Worm (Caenorhabditis elegans): ENCODE measurements around the gene F57E7.2.

The F57E7.2 gene

ce11 chrV:16483681-16484080 is 737 bp upstream of the F57E7.2 start, which contains the start of gene srh-139:
Gene srh-139, plus strand, starts transcription at chrV:16483981.
- TF ChIP-seq blmp-1 (tag; optimal IDR thresholded peaks at IDR 0.05) (no peak), nhr-76 (tag; optimal IDR thresholded peaks at IDR 0.05) (no peak), mef-2 (tag; optimal IDR thresholded peaks at IDR 0.05) (no peak), unc-62 (GFP tag; optimal IDR thresholded peaks at IDR 0.05) (no peak), snu-23 (GFP tag; optimal IDR thresholded peaks at IDR 0.05) (no peak), nhr-77 (tag; optimal IDR thresholded peaks at IDR 0.05) (no peak), F16B12.6 (tag; optimal IDR thresholded peaks at IDR 0.05) (no peak), lin-14 (GFP tag; optimal IDR thresholded peaks at IDR 0.05) (no peak), mdl-1 (tag; optimal IDR thresholded peaks at IDR 0.05) (no peak), pag-3 (tag; optimal IDR thresholded peaks at IDR 0.05; ENCODE audit: borderline replicate concordance, insufficient read depth) (no peak), alr-1 (tag; optimal IDR thresholded peaks at IDR 0.05; ENCODE audit: borderline replicate concordance) (no peak), lin-13 (GFP tag; optimal IDR thresholded peaks at IDR 0.05) (no peak), isw-1 (GFP tag; IDR thresholded peaks at IDR 0.05) (no peak), jun-1 (tag; optimal IDR thresholded peaks at IDR 0.05) (no peak), egl-27 (tag; optimal IDR thresholded peaks at IDR 0.05) (no peak), sox-4 (tag; optimal IDR thresholded peaks at IDR 0.05) (no peak), ztf-11 (tag; optimal IDR thresholded peaks at IDR 0.05) (no peak), xbp-1 (tag; optimal IDR thresholded peaks at IDR 0.05) (no peak), ets-5 (GFP tag; IDR thresholded peaks at IDR 0.05) (no peak), nhr-20 (tag; optimal IDR thresholded peaks at IDR 0.05) (no peak)

ce11 chrV:16480919-16481630 is 1.9 kb downstream of the F57E7.2 start, which contains the start of the genes F57E7.4 and spig-6:
Gene F57E7.4, minus strand, starts transcription at chrV:16481019.
Gene spig-6, plus strand, starts transcription at chrV:16481580.
- no peak for TF ChIP-seq pag-3 (tag; optimal IDR thresholded peaks at IDR 0.05; ENCODE audit: borderline replicate concordance, insufficient read depth)
- TF ChIP-seq fos-1 (tag; optimal IDR thresholded peaks at IDR 0.05) = no peak
- TF ChIP-seq mab-9 (GFP tag; IDR thresholded peaks at IDR 0.05) = no peak
- TF ChIP-seq aly-2 (tag; optimal IDR thresholded peaks at IDR 0.05) = no peak
- no peak for TF ChIP-seq ceh-82 (tag; optimal IDR thresholded peaks at IDR 0.05)
- no peak for TF ChIP-seq nhr-90 (tag; optimal IDR thresholded peaks at IDR 0.05; ENCODE audit: poor library complexity)
- no peak for TF ChIP-seq egl-27 (tag; optimal IDR thresholded peaks at IDR 0.05)
- TF ChIP-seq Y116A8C.19 (tag; optimal IDR thresholded peaks at IDR 0.05; ENCODE audit: borderline replicate concordance) = no peak
- TF ChIP-seq C16A3.4 (tag; optimal IDR thresholded peaks at IDR 0.05) = no peak

- TF ChIP-seq efl-1 (optimal IDR thresholded peaks at IDR 0.05) (no peak), efl-1 (GFP tag; optimal IDR thresholded peaks at IDR 0.05 in 1 of 2) (peak in 1 of 2 experiments; percentile 16), jun-1 (tag; optimal IDR thresholded peaks at IDR 0.05) (no peak)
Measured at ce11 chrV:16479275-16479674, 3.7 kb downstream of the F57E7.2 start, which contains the start of gene T08G3.11. Gene T08G3.11, minus strand, starts transcription at chrV:16479375.

- TF ChIP-seq snu-23 (GFP tag; optimal IDR thresholded peaks at IDR 0.05) = no peak
- TF ChIP-seq efl-1 (optimal IDR thresholded peaks at IDR 0.05) = no peak
- no peak for TF ChIP-seq efl-1 (GFP tag; optimal IDR thresholded peaks at IDR 0.05 in 1 of 2)
- TF ChIP-seq nhr-19 (GFP tag; conservative IDR thresholded peaks at IDR 0.05) = no peak
- no peak for TF ChIP-seq pqm-1 (tag; optimal IDR thresholded peaks at IDR 0.05)
- no peak for TF ChIP-seq unc-98 (GFP tag; IDR thresholded peaks at IDR 0.05)
- TF ChIP-seq ceh-8 (GFP tag; optimal IDR thresholded peaks at IDR 0.05) = no peak
- no peak for TF ChIP-seq elt-2 (tag; optimal IDR thresholded peaks at IDR 0.05)
- no peak for TF ChIP-seq dsc-1 (tag; optimal IDR thresholded peaks at IDR 0.05)
- TF ChIP-seq lin-14 (GFP tag; optimal IDR thresholded peaks at IDR 0.05) = no peak
- no peak for TF ChIP-seq unc-62 (GFP tag; optimal IDR thresholded peaks at IDR 0.05)
- no peak for TF ChIP-seq egl-13 (tag; optimal IDR thresholded peaks at IDR 0.05)
- no peak for TF ChIP-seq nhr-20 (tag; optimal IDR thresholded peaks at IDR 0.05)
- TF ChIP-seq nhr-28 (tag; optimal IDR thresholded peaks at IDR 0.05) = no peak
- no peak for TF ChIP-seq xbp-1 (tag; optimal IDR thresholded peaks at IDR 0.05)
- no peak for TF ChIP-seq lin-35 (GFP tag; optimal IDR thresholded peaks at IDR 0.05)
- no peak for TF ChIP-seq sox-4 (tag; optimal IDR thresholded peaks at IDR 0.05)
- TF ChIP-seq mdl-1 (tag; optimal IDR thresholded peaks at IDR 0.05) = no peak
- TF ChIP-seq mab-9 (GFP tag; IDR thresholded peaks at IDR 0.05) = no peak
- TF ChIP-seq ama-1 (optimal IDR thresholded peaks at IDR 0.05) = no peak
Measured at ce11 chrV:16471995-16472563, 10.9 kb downstream of the F57E7.2 start, which contains the start of gene srw-35. Gene srw-35, plus strand, starts transcription at chrV:16472513.

Data from whole organism, L1 larva.